Worm (Caenorhabditis elegans) whole organism, early embryonic: ENCODE results near the gene cht-5.

Experiments
- B0310.2 ChIP-seq: sonication (generic microtip); optimal IDR thresholded peaks from 2 replicates; lab custom pipeline; 2016; ENCODE audit warnings: mild to moderate bottlenecking, missing genetic modification characterization, missing compliant biosample characterization
- F13C5.2 ChIP-seq: sonication (generic microtip); optimal IDR thresholded peaks from 2 replicates; lab custom pipeline; 2017; ENCODE audit warnings: mild to moderate bottlenecking, missing genetic modification characterization, inconsistent platforms, missing compliant biosample characterization
- aly-1 ChIP-seq: sonication (generic microtip); optimal IDR thresholded peaks from 2 replicates; lab custom pipeline; 2016; ENCODE audit warnings: missing genetic modification characterization, missing compliant biosample characterization
- ama-1 ChIP-seq: fragments of 150-350 bp; optimal IDR thresholded peaks from 2 replicates; lab custom pipeline; 2014
- ceh-13 ChIP-seq: fragments of 200-800 bp; sonication (Bioruptor generic); optimal IDR thresholded peaks from 2 replicates; lab custom pipeline; 2018; ENCODE audit warnings: mild to moderate bottlenecking, missing genetic modification characterization, missing compliant biosample characterization
- ceh-36 ChIP-seq: sonication (generic microtip); optimal IDR thresholded peaks from 2 replicates; lab custom pipeline; 2016; ENCODE audit warnings: missing genetic modification characterization, inconsistent platforms, missing compliant biosample characterization
- ets-7 ChIP-seq: sonication (generic microtip); optimal IDR thresholded peaks from 2 replicates; lab custom pipeline; 2016; ENCODE audit warnings: missing genotype, missing genetic modification characterization, missing compliant biosample characterization
- flt-1 ChIP-seq: fragments of 200-800 bp; sonication (Bioruptor generic); IDR thresholded peaks from 2 replicates; pipeline ENCODE4 v1.3.6; 2022; ENCODE audit warnings: missing genetic modification characterization, missing compliant biosample characterization
- hmbx-1 ChIP-seq: sonication (generic microtip); optimal IDR thresholded peaks from 2 replicates; lab custom pipeline; 2016; ENCODE audit warnings: mild to moderate bottlenecking, missing genetic modification characterization, missing compliant biosample characterization
- hmg-4 ChIP-seq: fragments of 200-800 bp; sonication (Bioruptor generic); optimal IDR thresholded peaks from 2 replicates; lab custom pipeline; 2018; ENCODE audit warnings: mild to moderate bottlenecking, missing genetic modification characterization, missing compliant biosample characterization
- hnd-1 ChIP-seq: sonication (generic microtip); optimal IDR thresholded peaks from 2 replicates; lab custom pipeline; 2016; ENCODE audit warnings: missing genetic modification characterization, missing compliant biosample characterization
- pes-1 ChIP-seq: fragments of 200-800 bp; sonication (Bioruptor generic); IDR thresholded peaks from 2 replicates; pipeline ENCODE4 v1.3.6; 2022; ENCODE audit warnings: missing genetic modification reagents, missing genetic modification characterization, missing compliant biosample characterization
- scrt-1 ChIP-seq: fragments of 200-800 bp; sonication (Bioruptor generic); IDR thresholded peaks from 2 replicates; pipeline ENCODE4 v1.3.6; 2022; ENCODE audit warnings: missing genetic modification characterization, missing compliant biosample characterization
- sea-1 ChIP-seq: fragments of 200-800 bp; sonication (Bioruptor generic); conservative IDR thresholded peaks from 2 replicates; pipeline ENCODE4 v1.3.6; 2022; ENCODE audit warnings: missing genetic modification characterization, missing compliant biosample characterization
- tbx-11 ChIP-seq: fragments of 200-800 bp; sonication (Bioruptor generic); IDR thresholded peaks from 2 replicates; pipeline ENCODE4 v1.3.6; 2022; ENCODE audit warnings: missing genetic modification characterization, missing compliant biosample characterization
- tbx-37 ChIP-seq: fragments of 200-800 bp; sonication (Bioruptor generic); conservative IDR thresholded peaks from 2 replicates; pipeline ENCODE4 v1.3.6; 2022; ENCODE audit warnings: missing genetic modification reagents, missing genetic modification characterization, missing compliant biosample characterization
- tra-4 ChIP-seq: sonication (generic microtip); optimal IDR thresholded peaks from 2 replicates; lab custom pipeline; 2017; ENCODE audit warnings: missing genetic modification characterization, missing compliant biosample characterization

The cht-5 gene

ce11 chrV:10112187-10112586, 2.2 kb upstream of the cht-5 start, which contains the start of gene C08B6.3:
Gene C08B6.3, minus strand, starts transcription at chrV:10112287.
- TF ChIP-seq ets-7 (tag; lab: Kevin White, UChicago) (no peak), tbx-11 (GFP tag; lab: Robert Waterston, UW) (no peak), ama-1 (lab: Kevin White, UChicago) (no peak), flt-1 (no peak), ceh-36 (tag; lab: Kevin White, UChicago) (no peak), sea-1 (GFP tag; lab: Robert Waterston, UW) (no peak), aly-1 (tag; lab: Kevin White, UChicago) (no peak), tbx-37 (GFP tag; lab: Robert Waterston, UW) (no peak), F13C5.2 (tag; lab: Kevin White, UChicago) (no peak), B0310.2 (no peak), hmg-4 (GFP tag; lab: Kevin White, UChicago) (no peak), tra-4 (no peak), pes-1 (no peak), ceh-13 (no peak), hmbx-1 (tag; lab: Kevin White, UChicago) (no peak), hnd-1 (tag; lab: Kevin White, UChicago) (no peak), scrt-1 (GFP tag; lab: Robert Waterston, UW) (no peak)

ce11 chrV:10117465-10117864, 3.0 kb downstream of the cht-5 start, which contains the start of gene C08B6.5:
Gene C08B6.5, plus strand, starts transcription at chrV:10117765.
- no peak for TF ChIP-seq ama-1 (lab: Kevin White, UChicago)
- no peak for TF ChIP-seq ceh-13
- TF ChIP-seq pes-1, result no peak
- TF ChIP-seq F13C5.2 (tag; lab: Kevin White, UChicago), result no peak
- no peak for TF ChIP-seq sea-1 (GFP tag; lab: Robert Waterston, UW)
- no peak for TF ChIP-seq hmg-4 (GFP tag; lab: Kevin White, UChicago)
- TF ChIP-seq flt-1, result no peak
- no peak for TF ChIP-seq tbx-11 (GFP tag; lab: Robert Waterston, UW)
- TF ChIP-seq aly-1 (tag; lab: Kevin White, UChicago), result no peak
- no peak for TF ChIP-seq ceh-36 (tag; lab: Kevin White, UChicago)
- no peak for TF ChIP-seq hnd-1 (tag; lab: Kevin White, UChicago)
- no peak for TF ChIP-seq hmbx-1 (tag; lab: Kevin White, UChicago)

ce11 chrV:10120898-10121297, 6.5 kb downstream of the cht-5 start, which contains the start of gene srxa-18:
Gene srxa-18, minus strand, starts transcription at chrV:10120997.
- TF ChIP-seq ama-1 (lab: Kevin White, UChicago) (no peak), ets-7 (tag; lab: Kevin White, UChicago) (no peak), ceh-36 (tag; lab: Kevin White, UChicago) (no peak), hmg-4 (GFP tag; lab: Kevin White, UChicago) (no peak), tbx-37 (GFP tag; lab: Robert Waterston, UW) (no peak), hmbx-1 (tag; lab: Kevin White, UChicago) (no peak), pes-1 (no peak), tra-4 (no peak), tbx-11 (GFP tag; lab: Robert Waterston, UW) (no peak), aly-1 (tag; lab: Kevin White, UChicago) (no peak)

- no peak for TF ChIP-seq F13C5.2 (tag; lab: Kevin White, UChicago)
- no peak for TF ChIP-seq ets-7 (tag; lab: Kevin White, UChicago)
- TF ChIP-seq ama-1 (lab: Kevin White, UChicago), result no peak
- no peak for TF ChIP-seq tbx-37 (GFP tag; lab: Robert Waterston, UW)
- no peak for TF ChIP-seq ceh-36 (tag; lab: Kevin White, UChicago)
- no peak for TF ChIP-seq flt-1
- TF ChIP-seq hmg-4 (GFP tag; lab: Kevin White, UChicago), result no peak
These were observed 8.2 kb downstream of the cht-5 start, which contains the start of gene srxa-19 for ce11 chrV:10122670-10123069. Gene srxa-19, minus strand, starts transcription at chrV:10122770.

ce11 chrV:10123324-10123723, 8.9 kb downstream of the cht-5 start, which contains the start of gene C08B6.6:
Gene C08B6.6, plus strand, starts transcription at chrV:10123624.
- TF ChIP-seq F13C5.2 (tag; lab: Kevin White, UChicago) (no peak), tbx-37 (GFP tag; lab: Robert Waterston, UW) (no peak), B0310.2 (no peak)

ce11 chrV:10124799-10125548, 10.5 kb downstream of the cht-5 start, which contains the start of gene C08B6.10:
Gene C08B6.10, plus strand, starts transcription at chrV:10125498.
- no peak for TF ChIP-seq ets-7 (tag; lab: Kevin White, UChicago)

- TF ChIP-seq ceh-36 (tag; lab: Kevin White, UChicago), result no peak
- no peak for TF ChIP-seq F13C5.2 (tag; lab: Kevin White, UChicago)
- TF ChIP-seq ceh-13, result no peak
- no peak for TF ChIP-seq aly-1 (tag; lab: Kevin White, UChicago)
These were observed 15.8 kb downstream of the cht-5 start, which contains the start of gene aos-1 for ce11 chrV:10130195-10130594. Gene aos-1, minus strand, starts transcription at chrV:10130295.

ce11 chrV:10133277-10133676, 18.8 kb downstream of the cht-5 start:
- no peak for TF ChIP-seq tbx-37 (GFP tag; lab: Robert Waterston, UW)
- no peak for TF ChIP-seq ceh-13
- no peak for TF ChIP-seq hnd-1 (tag; lab: Kevin White, UChicago)
- no peak for TF ChIP-seq tbx-11 (GFP tag; lab: Robert Waterston, UW)
- TF ChIP-seq F13C5.2 (tag; lab: Kevin White, UChicago), result no peak
- TF ChIP-seq ama-1 (lab: Kevin White, UChicago), result no peak
